Worm (Caenorhabditis elegans) whole organism, L1 larva: Measurements from ENCODE around the gene F43C11.11.

Source experiments
- C04F5.9 ChIP-seq: sonication (generic microtip); optimal IDR thresholded peaks from 2 replicates; lab custom pipeline; 2016; ENCODE audit warnings: missing genetic modification characterization, missing compliant biosample characterization
- Y116A8C.19 ChIP-seq: sonication (generic microtip); optimal IDR thresholded peaks from 2 replicates; lab custom pipeline; 2016; ENCODE audit warnings: missing compliant biosample characterization, missing genetic modification characterization, borderline replicate concordance
- ama-1 ChIP-seq: fragments of 150-350 bp; optimal IDR thresholded peaks from 2 replicates; lab custom pipeline; 2014
- blmp-1 ChIP-seq: fragments of 150-350 bp; optimal IDR thresholded peaks from 2 replicates; lab custom pipeline; 2014; ENCODE audit warnings: missing biosample characterization, missing genetic modification characterization
- ceh-63 ChIP-seq: fragments of 200-800 bp; sonication (Bioruptor generic); optimal IDR thresholded peaks from 2 replicates; lab custom pipeline; 2018; ENCODE audit warnings: mild to moderate bottlenecking, missing genetic modification characterization, missing compliant biosample characterization
- efl-1 ChIP-seq, 4 experiments: fragments of 150-350 bp; optimal IDR thresholded peaks in 3 of 4; peaks in 1 of 4; 1 replicate in 1 of 4; 2 replicates in 3 of 4; lab custom pipeline; 2014; ENCODE audit warnings: missing biosample characterization in 2 of 4, missing genetic modification characterization in 2 of 4, missing genetic modification reagents in 2 of 4
- egl-13 ChIP-seq: sonication (generic microtip); optimal IDR thresholded peaks from 2 replicates; lab custom pipeline; 2016; ENCODE audit warnings: missing genotype, missing genetic modification reagents, missing genetic modification characterization, missing compliant biosample characterization
- elt-2 ChIP-seq: sonication (generic microtip); optimal IDR thresholded peaks from 2 replicates; lab custom pipeline; 2016; ENCODE audit warnings: missing genetic modification characterization, mild to moderate bottlenecking, inconsistent platforms, missing compliant biosample characterization, missing genetic modification reagents
- ets-5 ChIP-seq: fragments of 200-800 bp; sonication (Bioruptor generic); IDR thresholded peaks from 2 replicates; pipeline ENCODE4 v1.3.6; 2022; ENCODE audit warnings: missing genetic modification characterization, missing compliant biosample characterization
- fkh-8 ChIP-seq: sonication (generic microtip); optimal IDR thresholded peaks from 2 replicates; lab custom pipeline; 2016; ENCODE audit warnings: mild to moderate bottlenecking, missing genetic modification characterization, missing compliant biosample characterization
- fos-1 ChIP-seq: fragments of 150-350 bp; optimal IDR thresholded peaks from 2 replicates; lab custom pipeline; 2014; ENCODE audit warnings: missing biosample characterization, missing genetic modification characterization
- irx-1 ChIP-seq: sonication (generic microtip); optimal IDR thresholded peaks from 2 replicates; lab custom pipeline; 2016; ENCODE audit warnings: missing genetic modification characterization, missing compliant biosample characterization
- lin-14 ChIP-seq: fragments of 200-800 bp; sonication (Bioruptor generic); optimal IDR thresholded peaks from 2 replicates; lab custom pipeline; 2018; ENCODE audit warnings: mild to moderate bottlenecking, missing genetic modification characterization, moderate library complexity, missing compliant biosample characterization
- lir-3 ChIP-seq: sonication (generic microtip); optimal IDR thresholded peaks from 2 replicates; lab custom pipeline; 2016; ENCODE audit warnings: mild to moderate bottlenecking, missing genetic modification characterization, moderate library complexity, missing compliant biosample characterization; ENCODE audit not compliant: poor library complexity
- lsy-2 ChIP-seq, 2 experiments: fragments of 150-350 bp; optimal IDR thresholded peaks; 2 replicates each; lab custom pipeline; 2014; ENCODE audit warnings: missing biosample characterization in 2 of 2, missing genetic modification characterization in 2 of 2
- nhr-11 ChIP-seq: fragments of 150-350 bp; optimal IDR thresholded peaks from 2 replicates; lab custom pipeline; 2014; ENCODE audit warnings: missing biosample characterization, missing genetic modification characterization
- nhr-19 ChIP-seq: fragments of 200-800 bp; sonication (Bioruptor generic); conservative IDR thresholded peaks from 2 replicates; pipeline ENCODE4 v1.3.6; 2022; ENCODE audit warnings: missing genetic modification characterization, missing compliant biosample characterization
- nhr-237 ChIP-seq: fragments of 150-350 bp; optimal IDR thresholded peaks from 2 replicates; lab custom pipeline; 2014; ENCODE audit warnings: missing biosample characterization, missing genetic modification characterization
- nhr-28 ChIP-seq: fragments of 150-350 bp; optimal IDR thresholded peaks from 2 replicates; lab custom pipeline; 2014; ENCODE audit warnings: missing biosample characterization, missing genetic modification characterization
- nhr-71 ChIP-seq: sonication (generic microtip); optimal IDR thresholded peaks from 2 replicates; lab custom pipeline; 2016; ENCODE audit warnings: mild to moderate bottlenecking, missing genetic modification characterization, moderate library complexity, missing compliant biosample characterization
- nhr-76 ChIP-seq: sonication (generic microtip); optimal IDR thresholded peaks from 2 replicates; lab custom pipeline; 2017; ENCODE audit warnings: missing biosample characterization, missing genetic modification characterization
- nhr-85 ChIP-seq: sonication (generic microtip); peaks from one replicate; lab custom pipeline; 2016; ENCODE audit warnings: missing genetic modification characterization, inconsistent platforms, missing compliant biosample characterization
- pqm-1 ChIP-seq: sonication (generic microtip); optimal IDR thresholded peaks from 3 replicates; lab custom pipeline; 2017; ENCODE audit warnings: missing biosample characterization, missing genetic modification characterization
- skn-1 ChIP-seq: fragments of 150-350 bp; optimal IDR thresholded peaks from 2 replicates; lab custom pipeline; 2014; ENCODE audit warnings: missing biosample characterization, missing genetic modification characterization
- sox-4 ChIP-seq: sonication (generic microtip); optimal IDR thresholded peaks from 2 replicates; lab custom pipeline; 2016; ENCODE audit warnings: missing genetic modification characterization, missing compliant biosample characterization
- sup-37 ChIP-seq: fragments of 200-800 bp; sonication (Bioruptor generic); optimal IDR thresholded peaks from 2 replicates; lab custom pipeline; 2018; ENCODE audit warnings: mild to moderate bottlenecking, missing genetic modification characterization, missing compliant biosample characterization
- unc-130 ChIP-seq: fragments of 150-350 bp; optimal IDR thresholded peaks from 2 replicates; lab custom pipeline; 2017; ENCODE audit warnings: missing biosample characterization, missing genetic modification characterization, inconsistent platforms
- unc-62 ChIP-seq: fragments of 150-350 bp; optimal IDR thresholded peaks from 2 replicates; lab custom pipeline; 2014; ENCODE audit warnings: missing biosample characterization, missing genetic modification reagents, missing genetic modification characterization
- xbp-1 ChIP-seq: sonication (generic microtip); optimal IDR thresholded peaks from 2 replicates; lab custom pipeline; 2016; ENCODE audit warnings: missing genetic modification characterization, missing compliant biosample characterization
- ztf-11 ChIP-seq, 2 experiments: sonication (generic microtip); optimal IDR thresholded peaks; 2 replicates each; lab custom pipeline; 2016 to 2017; ENCODE audit warnings: missing genetic modification characterization in 2 of 2, missing biosample characterization in 1 of 2, missing compliant biosample characterization in 1 of 2
- ztf-4 ChIP-seq: fragments of 150-350 bp; optimal IDR thresholded peaks from 2 replicates; lab custom pipeline; 2014; ENCODE audit warnings: missing biosample characterization, missing genetic modification characterization

Gene F43C11.11

DNA sequence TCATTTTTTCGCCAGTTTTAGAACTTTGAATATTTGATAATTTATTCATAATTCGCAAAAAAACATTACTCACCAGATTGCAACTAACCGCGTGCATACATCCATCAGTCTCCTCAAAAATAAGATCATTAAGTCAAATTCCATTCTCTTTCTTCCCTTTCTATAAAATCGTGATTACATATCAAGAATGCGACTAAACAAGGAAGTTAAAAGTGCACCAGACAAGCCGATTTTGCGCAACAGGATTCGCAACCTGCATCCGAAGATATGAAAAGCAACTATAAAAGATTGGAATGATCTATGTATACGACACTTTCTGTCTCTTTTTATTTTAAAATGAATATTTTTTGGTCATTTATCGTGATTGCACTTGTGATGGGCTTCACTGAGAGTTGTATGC is 5.4 kb upstream of the F43C11.11 start, which contains the start of gene hpo-25:
TSS of gene hpo-25 (plus strand) at position 301 of the 400 bp plus-strand sequence.
- TF ChIP-seq ceh-63 (no peak), C04F5.9 (tag; lab: Kevin White, UChicago) (no peak), lir-3 (no peak), fkh-8 (tag; lab: Kevin White, UChicago) (no peak), irx-1 (tag; lab: Kevin White, UChicago) (no peak), nhr-28 (tag; lab: Kevin White, UChicago) (no peak), sox-4 (tag; lab: Kevin White, UChicago) (no peak), nhr-11 (tag; lab: Kevin White, UChicago) (no peak), ztf-4 (tag; lab: Kevin White, UChicago) (no peak), nhr-76 (tag; lab: Kevin White, UChicago) (no peak), unc-130 (tag; lab: Kevin White, UChicago) (no peak), elt-2 (tag; lab: Kevin White, UChicago) (no peak), egl-13 (tag; lab: Kevin White, UChicago) (no peak), lin-14 (GFP tag; lab: Kevin White, UChicago) (no peak), ets-5 (GFP tag; lab: Robert Waterston, UW) (no peak)
- TF ChIP-seq, all 84 proteins: peak for 0

DNA sequence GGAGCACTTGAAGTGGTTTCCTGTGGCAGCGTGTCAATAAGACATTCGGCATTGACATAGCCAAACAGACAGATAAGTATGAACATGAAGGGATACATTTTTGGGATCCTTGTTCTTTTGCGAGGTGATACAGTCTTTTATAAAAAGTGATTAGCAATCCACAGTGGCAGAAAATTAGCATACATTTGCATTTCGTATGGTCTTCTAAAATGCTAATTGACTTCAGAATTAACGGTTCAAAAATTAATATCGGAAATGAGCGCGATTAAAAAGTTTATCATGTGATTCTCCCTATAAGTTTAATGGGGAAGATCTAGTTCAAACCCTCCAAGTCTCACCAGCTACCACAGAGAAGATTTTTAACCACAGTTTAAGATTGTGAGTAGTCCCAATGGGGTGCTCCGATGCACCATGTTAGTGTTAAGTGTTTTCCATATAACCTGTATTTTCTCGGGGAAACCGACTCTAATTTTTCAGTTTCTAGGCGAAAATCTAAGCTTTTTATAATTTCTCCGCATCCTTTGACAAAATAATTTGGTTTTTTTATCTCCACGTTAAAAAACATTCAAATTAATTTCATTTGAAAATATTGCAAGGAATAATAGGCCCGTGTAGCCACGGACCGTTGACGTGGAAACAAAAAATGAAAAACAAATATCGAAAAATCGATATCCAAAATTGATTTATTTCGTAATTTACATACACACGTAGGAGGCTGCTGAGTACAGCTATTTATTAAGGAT is 3.2 kb upstream of the F43C11.11 start, which contains the start of the genes F43C11.12 and F16G10.5:
TSS of gene F43C11.12 (minus strand) at position 101 of the 743 bp plus-strand sequence.
TSS of gene F16G10.5 (plus strand) at position 693 of the 743 bp plus-strand sequence.
- TF ChIP-seq lin-14 (GFP tag; lab: Kevin White, UChicago): no peak
- TF ChIP-seq fos-1 (tag; lab: Kevin White, UChicago): no peak
- TF ChIP-seq skn-1 (tag; lab: Kevin White, UChicago): no peak

DNA sequence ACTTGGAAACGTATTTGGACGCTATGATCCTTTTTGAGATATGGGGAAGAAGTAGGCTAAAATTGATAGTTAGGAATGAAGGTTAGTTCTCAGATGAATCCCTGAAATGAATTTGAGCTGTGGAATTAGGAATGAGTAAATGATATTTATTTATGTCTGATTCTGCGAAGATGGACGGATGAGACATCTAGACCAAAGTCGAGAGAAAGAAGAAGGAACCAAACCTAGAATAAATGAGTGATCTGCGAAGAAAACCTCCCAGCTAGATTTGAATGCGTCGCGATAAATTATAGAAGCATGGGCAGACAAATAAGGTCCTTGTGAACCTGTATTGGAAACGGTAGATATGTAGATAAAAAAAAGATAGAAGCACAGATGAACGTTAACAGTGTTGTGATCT is 3.6 kb downstream of the F43C11.11 start, which contains the start of gene F43C11.16:
TSS of gene F43C11.16 (minus strand) at position 101 of the 400 bp plus-strand sequence.
- TF ChIP-seq fos-1 (tag; lab: Kevin White, UChicago) (no peak), nhr-19 (GFP tag; lab: Robert Waterston, UW) (no peak), efl-1 (optimal IDR thresholded peaks at IDR 0.05; lab: Kevin White, UChicago) (no peak), efl-1 (GFP tag; optimal IDR thresholded peaks at IDR 0.05 in 1 of 2; lab: Kevin White, UChicago) (peak in 1 of 2 experiments; percentile 18)

DNA sequence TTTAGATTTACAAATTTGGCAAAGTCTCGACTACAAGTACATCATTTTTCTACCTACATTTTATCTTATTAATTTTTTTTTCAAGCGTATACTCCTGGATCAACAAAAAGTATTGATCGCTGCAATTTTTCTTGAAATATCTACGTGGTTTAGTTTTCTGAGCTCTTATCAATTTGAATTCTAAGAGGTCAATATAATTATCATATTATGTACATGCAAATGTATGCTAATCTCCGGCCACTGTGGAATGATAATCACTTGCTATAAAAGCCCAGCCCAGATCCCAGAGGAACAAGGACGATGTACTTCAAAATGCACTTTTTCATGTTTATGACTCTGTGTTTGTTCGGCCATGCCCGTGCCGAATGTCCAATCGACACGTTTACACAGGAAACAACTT is 6.8 kb downstream of the F43C11.11 start, which contains the start of gene F43C11.1:
TSS of gene F43C11.1 (plus strand) at position 301 of the 400 bp plus-strand sequence.
- TF ChIP-seq C04F5.9 (tag; lab: Kevin White, UChicago) (no peak), Y116A8C.19 (tag; lab: Kevin White, UChicago) (no peak), nhr-237 (tag; lab: Kevin White, UChicago) (no peak), ztf-11 (tag; optimal IDR thresholded peaks at IDR 0.05; lab: Kevin White, UChicago) (no peak), xbp-1 (tag; lab: Kevin White, UChicago) (no peak), pqm-1 (tag; lab: Kevin White, UChicago) (no peak), nhr-85 (no peak), blmp-1 (tag; lab: Kevin White, UChicago) (no peak), ets-5 (GFP tag; lab: Robert Waterston, UW) (no peak), lsy-2 (tag; optimal IDR thresholded peaks at IDR 0.05; lab: Kevin White, UChicago) (no peak)

DNA sequence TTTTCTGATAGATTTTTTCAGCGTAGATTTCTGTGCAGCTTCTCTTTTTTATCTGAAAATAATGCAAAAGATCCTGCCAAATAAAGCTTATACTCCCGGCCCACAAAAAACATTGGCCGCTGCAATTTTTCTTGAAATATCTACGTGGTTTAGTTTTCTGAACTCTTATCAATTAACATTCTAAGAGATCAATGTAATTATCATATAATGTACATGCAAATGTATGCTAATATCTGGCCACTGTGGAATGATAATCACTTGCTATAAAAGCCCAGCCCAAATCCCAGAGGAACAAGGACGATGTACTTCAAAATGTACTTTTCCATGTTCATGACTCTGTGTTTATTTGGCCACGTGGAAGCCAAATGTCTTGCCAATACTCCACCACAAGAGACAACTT is 9.1 kb downstream of the F43C11.11 start, which contains the start of gene F43C11.2:
TSS of gene F43C11.2 (plus strand) at position 301 of the 400 bp plus-strand sequence.
- TF ChIP-seq sup-37 (GFP tag; lab: Kevin White, UChicago): no peak
- TF ChIP-seq blmp-1 (tag; lab: Kevin White, UChicago): no peak
- no peak for TF ChIP-seq ets-5 (GFP tag; lab: Robert Waterston, UW)
- no peak for TF ChIP-seq nhr-71
- TF ChIP-seq lsy-2 (tag; optimal IDR thresholded peaks at IDR 0.05; lab: Kevin White, UChicago): no peak
- TF ChIP-seq xbp-1 (tag; lab: Kevin White, UChicago): no peak
- no peak for TF ChIP-seq ama-1
- no peak for TF ChIP-seq unc-62 (GFP tag; lab: Kevin White, UChicago)
